Worm (Caenorhabditis elegans): Measurements from ENCODE around the gene fbxb-45.
"Not testable (repeated sequence)": the region's sequence is repeated elsewhere in the genome, so short reads cannot be mapped to it uniquely, and the experiment has no call there.

fbxb-45 gene

ce11 chrII:1043932-1044331, at the start of gene fbxb-45:
fbxb-45 (minus strand) TSS chrII:1044032.
- TF ChIP-seq B0310.2 (tag; optimal IDR thresholded peaks at IDR 0.05); flt-1 (GFP tag; IDR thresholded peaks at IDR 0.05); hnd-1 (tag; optimal IDR thresholded peaks at IDR 0.05): not testable (repeated sequence)

- no peak for TF ChIP-seq pes-1 (GFP tag; IDR thresholded peaks at IDR 0.05)
- no peak for TF ChIP-seq tbx-11 (GFP tag; IDR thresholded peaks at IDR 0.05)
- no peak for TF ChIP-seq sea-1 (GFP tag; conservative IDR thresholded peaks at IDR 0.05)
- TF ChIP-seq B0310.2 (tag; optimal IDR thresholded peaks at IDR 0.05) = no peak
These were observed 47.9 kb upstream of the fbxb-45 start, which contains the start of gene snf-3 for ce11 chrII:1091706-1092105. snf-3 (plus strand) TSS chrII:1092006.

- TF ChIP-seq B0310.2 (tag; optimal IDR thresholded peaks at IDR 0.05) (no peak), hmbx-1 (tag; optimal IDR thresholded peaks at IDR 0.05) (no peak), ceh-13 (GFP tag; optimal IDR thresholded peaks at IDR 0.05) (no peak), tbx-11 (GFP tag; IDR thresholded peaks at IDR 0.05) (no peak), ama-1 (optimal IDR thresholded peaks at IDR 0.05) (no peak), sea-1 (GFP tag; conservative IDR thresholded peaks at IDR 0.05) (no peak), scrt-1 (GFP tag; IDR thresholded peaks at IDR 0.05) (no peak), F13C5.2 (tag; optimal IDR thresholded peaks at IDR 0.05) (no peak), tbx-37 (GFP tag; conservative IDR thresholded peaks at IDR 0.05) (no peak), aly-1 (tag; optimal IDR thresholded peaks at IDR 0.05) (no peak), hnd-1 (tag; optimal IDR thresholded peaks at IDR 0.05) (no peak), ceh-36 (tag; optimal IDR thresholded peaks at IDR 0.05) (no peak), pes-1 (GFP tag; IDR thresholded peaks at IDR 0.05) (no peak)
These were observed 46.9 kb upstream of the fbxb-45 start for ce11 chrII:1090743-1091142.

ce11 chrII:1088527-1089230, 44.8 kb upstream of the fbxb-45 start:
- TF ChIP-seq ama-1 (optimal IDR thresholded peaks at IDR 0.05) = no peak
- TF ChIP-seq sea-1 (GFP tag; conservative IDR thresholded peaks at IDR 0.05) = no peak
- TF ChIP-seq F13C5.2 (tag; optimal IDR thresholded peaks at IDR 0.05) = no peak
- no peak for TF ChIP-seq hnd-1 (tag; optimal IDR thresholded peaks at IDR 0.05)
- no peak for TF ChIP-seq ceh-13 (GFP tag; optimal IDR thresholded peaks at IDR 0.05)

- TF ChIP-seq flt-1 (GFP tag; IDR thresholded peaks at IDR 0.05) = no peak
- no peak for TF ChIP-seq F13C5.2 (tag; optimal IDR thresholded peaks at IDR 0.05)
- no peak for TF ChIP-seq hmg-4 (GFP tag; optimal IDR thresholded peaks at IDR 0.05)
- TF ChIP-seq B0310.2 (tag; optimal IDR thresholded peaks at IDR 0.05) = no peak
These were observed 42.6 kb upstream of the fbxb-45 start for ce11 chrII:1086479-1086878.

- no peak for TF ChIP-seq B0310.2 (tag; optimal IDR thresholded peaks at IDR 0.05)
These were observed 41.7 kb upstream of the fbxb-45 start for ce11 chrII:1085546-1085945.

ce11 chrII:1084899-1085298, 41.1 kb upstream of the fbxb-45 start:
- TF ChIP-seq ama-1 (optimal IDR thresholded peaks at IDR 0.05) (no peak), sea-1 (GFP tag; conservative IDR thresholded peaks at IDR 0.05) (no peak), tra-4 (tag; optimal IDR thresholded peaks at IDR 0.05) (no peak), hmg-4 (GFP tag; optimal IDR thresholded peaks at IDR 0.05) (no peak), pes-1 (GFP tag; IDR thresholded peaks at IDR 0.05) (no peak), F13C5.2 (tag; optimal IDR thresholded peaks at IDR 0.05) (no peak), aly-1 (tag; optimal IDR thresholded peaks at IDR 0.05) (no peak), hmbx-1 (tag; optimal IDR thresholded peaks at IDR 0.05) (no peak), ceh-36 (tag; optimal IDR thresholded peaks at IDR 0.05) (no peak), ceh-13 (GFP tag; optimal IDR thresholded peaks at IDR 0.05) (no peak), hnd-1 (tag; optimal IDR thresholded peaks at IDR 0.05) (no peak), tbx-37 (GFP tag; conservative IDR thresholded peaks at IDR 0.05) (no peak), flt-1 (GFP tag; IDR thresholded peaks at IDR 0.05) (no peak), tbx-11 (GFP tag; IDR thresholded peaks at IDR 0.05) (no peak), scrt-1 (GFP tag; IDR thresholded peaks at IDR 0.05) (no peak), ets-7 (tag; optimal IDR thresholded peaks at IDR 0.05) (no peak)

- no peak for TF ChIP-seq hmg-4 (GFP tag; optimal IDR thresholded peaks at IDR 0.05)
- TF ChIP-seq tra-4 (tag; optimal IDR thresholded peaks at IDR 0.05) = no peak
- TF ChIP-seq B0310.2 (tag; optimal IDR thresholded peaks at IDR 0.05) = no peak
- no peak for TF ChIP-seq aly-1 (tag; optimal IDR thresholded peaks at IDR 0.05)
- no peak for TF ChIP-seq pes-1 (GFP tag; IDR thresholded peaks at IDR 0.05)
These were observed 39.0 kb upstream of the fbxb-45 start, which contains the start of gene K02E7.1 for ce11 chrII:1082859-1083258. K02E7.1 (plus strand) TSS chrII:1083159.

ce11 chrII:1075424-1075823, 31.6 kb upstream of the fbxb-45 start, which contains the start of gene K02E7.11:
K02E7.11 (minus strand) TSS chrII:1075524.
- TF ChIP-seq ets-7 (tag; optimal IDR thresholded peaks at IDR 0.05) (no peak), B0310.2 (tag; optimal IDR thresholded peaks at IDR 0.05) (no peak), tbx-11 (GFP tag; IDR thresholded peaks at IDR 0.05) (no peak), F13C5.2 (tag; optimal IDR thresholded peaks at IDR 0.05) (no peak), tbx-37 (GFP tag; conservative IDR thresholded peaks at IDR 0.05) (no peak), pes-1 (GFP tag; IDR thresholded peaks at IDR 0.05) (no peak), sea-1 (GFP tag; conservative IDR thresholded peaks at IDR 0.05) (no peak), flt-1 (GFP tag; IDR thresholded peaks at IDR 0.05) (no peak), ama-1 (optimal IDR thresholded peaks at IDR 0.05) (no peak), aly-1 (tag; optimal IDR thresholded peaks at IDR 0.05) (no peak), ceh-36 (tag; optimal IDR thresholded peaks at IDR 0.05) (no peak), tra-4 (tag; optimal IDR thresholded peaks at IDR 0.05) (no peak), hmbx-1 (tag; optimal IDR thresholded peaks at IDR 0.05) (no peak), hnd-1 (tag; optimal IDR thresholded peaks at IDR 0.05) (no peak)

Data from whole organism, early embryonic.